Worm (Caenorhabditis elegans): Measurements from ENCODE around the gene C10C6.13.

DNA sequence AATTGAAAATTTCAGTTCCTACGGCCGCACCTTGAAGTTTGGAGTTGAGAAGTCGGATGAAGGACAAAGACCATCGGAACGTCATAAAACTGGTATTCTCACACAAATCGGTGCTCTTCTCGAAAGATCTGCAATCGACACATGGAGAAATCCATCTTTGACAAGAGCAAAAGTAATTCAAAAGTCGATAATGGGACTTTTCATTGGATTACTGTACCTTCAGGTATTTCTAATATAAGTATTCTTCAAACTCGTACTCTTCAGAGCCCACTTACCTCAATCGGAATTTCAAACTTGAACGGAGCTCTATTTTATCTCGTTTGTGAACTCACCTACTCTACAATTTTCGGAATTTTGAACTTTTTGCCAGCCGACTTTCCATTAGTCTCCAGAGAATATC lies 2.5 kb upstream of the C10C6.13 start:
- TF ChIP-seq B0310.2 (tag; optimal IDR thresholded peaks at IDR 0.05) = no peak
- no peak for TF ChIP-seq ama-1 (optimal IDR thresholded peaks at IDR 0.05)
- no peak for TF ChIP-seq flt-1 (GFP tag; IDR thresholded peaks at IDR 0.05)
- no peak for TF ChIP-seq hmg-4 (GFP tag; optimal IDR thresholded peaks at IDR 0.05)
- no peak for TF ChIP-seq tbx-37 (GFP tag; conservative IDR thresholded peaks at IDR 0.05)
- TF ChIP-seq ceh-13 (GFP tag; optimal IDR thresholded peaks at IDR 0.05) = no peak
- no peak for TF ChIP-seq ceh-36 (tag; optimal IDR thresholded peaks at IDR 0.05)
- TF ChIP-seq ets-7 (tag; optimal IDR thresholded peaks at IDR 0.05) = no peak
- no peak for TF ChIP-seq tra-4 (tag; optimal IDR thresholded peaks at IDR 0.05)
- TF ChIP-seq sea-1 (GFP tag; conservative IDR thresholded peaks at IDR 0.05) = no peak
- no peak for TF ChIP-seq hnd-1 (tag; optimal IDR thresholded peaks at IDR 0.05)
- no peak for TF ChIP-seq hmbx-1 (tag; optimal IDR thresholded peaks at IDR 0.05)
- TF ChIP-seq scrt-1 (GFP tag; IDR thresholded peaks at IDR 0.05) = no peak
- no peak for TF ChIP-seq aly-1 (tag; optimal IDR thresholded peaks at IDR 0.05)
